Worm (Caenorhabditis elegans) whole organism, L2 larva: Measurements from ENCODE around the gene srt-65.

ENCODE experiments used
- ama-1 ChIP-seq: fragments of 150-350 bp; optimal IDR thresholded peaks from 2 replicates; lab custom pipeline; 2018; ENCODE audit warnings: inconsistent platforms
- ceh-82 ChIP-seq: fragments of 150-350 bp; optimal IDR thresholded peaks from 2 replicates; lab custom pipeline; 2014; ENCODE audit warnings: missing biosample characterization, missing genetic modification characterization
- lin-11 ChIP-seq: fragments of 150-350 bp; sonication (generic microtip); optimal IDR thresholded peaks from 2 replicates; lab custom pipeline; 2014; ENCODE audit warnings: missing biosample characterization, missing genetic modification characterization, inconsistent platforms, mixed read lengths
- mdl-1 ChIP-seq, 2 experiments: fragments of 150-350 bp in 1 of 2; sonication (generic microtip) in 1 of 2; optimal IDR thresholded peaks; 2 replicates each; lab custom pipeline; 2017; ENCODE audit warnings: missing biosample characterization in 2 of 2, missing genetic modification characterization in 2 of 2
- sem-4 ChIP-seq: fragments of 150-350 bp; optimal IDR thresholded peaks from 2 replicates; lab custom pipeline; 2014; ENCODE audit warnings: missing biosample characterization, missing genetic modification reagents, missing genetic modification characterization
- sma-3 ChIP-seq: sonication (generic microtip); optimal IDR thresholded peaks from 2 replicates; lab custom pipeline; 2016; ENCODE audit warnings: missing genetic modification reagents, missing genetic modification characterization, missing compliant biosample characterization
- snpc-4 ChIP-seq: fragments of 150-350 bp; optimal IDR thresholded peaks from 2 replicates; lab custom pipeline; 2014; ENCODE audit warnings: missing biosample characterization, missing genetic modification characterization
- unc-62 ChIP-seq: fragments of 150-350 bp; optimal IDR thresholded peaks from 2 replicates; lab custom pipeline; 2014; ENCODE audit warnings: missing biosample characterization, missing genetic modification reagents, missing genetic modification characterization

ce11 chrV:5164682-5165081 lies 8.1 kb downstream of the srt-65 start, which contains the start of gene abu-7:
- no peak for TF ChIP-seq unc-62 (GFP tag; lab: Kevin White, UChicago)
- TF ChIP-seq sem-4 (tag; lab: Kevin White, UChicago): no peak
- no peak for TF ChIP-seq ama-1 (lab: Kevin White, UChicago)
- TF ChIP-seq snpc-4: no peak
- no peak for TF ChIP-seq lin-11
- no peak for TF ChIP-seq ceh-82 (tag; lab: Kevin White, UChicago)
- TF ChIP-seq mdl-1 (tag; optimal IDR thresholded peaks at IDR 0.05; lab: Kevin White, UChicago): no peak
- TF ChIP-seq sma-3 (GFP tag; lab: Kevin White, UChicago): no peak
